Worm (Caenorhabditis elegans) whole organism, L4 larva: Measurements from ENCODE around the gene gpa-11.

ENCODE experiments used
- aha-1 ChIP-seq: fragments of 150-350 bp; peaks from one replicate; lab custom pipeline; 2014; ENCODE audit warnings: missing biosample characterization, missing genetic modification characterization
- ama-1 ChIP-seq: fragments of 150-350 bp; optimal IDR thresholded peaks from 2 replicates; lab custom pipeline; 2014; ENCODE audit warnings: inconsistent platforms, mixed read lengths
- arid-1 ChIP-seq: fragments of 200-800 bp; sonication (Bioruptor generic); conservative IDR thresholded peaks from 2 replicates; pipeline ENCODE4 v1.3.6; 2022; ENCODE audit warnings: missing genetic modification reagents, missing genetic modification characterization, missing compliant biosample characterization
- egl-27 ChIP-seq: sonication (generic microtip); optimal IDR thresholded peaks from 3 replicates; lab custom pipeline; 2017; ENCODE audit warnings: missing biosample characterization, missing genetic modification reagents, missing genetic modification characterization
- fkh-10 ChIP-seq: fragments of 150-350 bp; optimal IDR thresholded peaks from 2 replicates; lab custom pipeline; 2014; ENCODE audit warnings: missing biosample characterization, missing genetic modification reagents, missing genetic modification characterization
- lin-38 ChIP-seq: fragments of 200-800 bp; sonication (Bioruptor generic); IDR thresholded peaks from 2 replicates; pipeline ENCODE4 v1.3.6; 2022; ENCODE audit warnings: missing genetic modification reagents, missing genetic modification characterization, missing compliant biosample characterization
- lsy-2 ChIP-seq, 2 experiments: fragments of 150-350 bp in 1 of 2; sonication (generic microtip) in 1 of 2; optimal IDR thresholded peaks; 2 replicates each; lab custom pipeline; 2014 to 2017; ENCODE audit warnings: missing biosample characterization in 2 of 2, missing genetic modification characterization in 2 of 2
- nhr-25 ChIP-seq: sonication (generic microtip); optimal IDR thresholded peaks from 2 replicates; lab custom pipeline; 2017; ENCODE audit warnings: missing genetic modification characterization, mild to moderate bottlenecking, missing compliant biosample characterization, antibody characterized with exemption, moderate library complexity, borderline replicate concordance; ENCODE audit not compliant: insufficient read depth
- nhr-28 ChIP-seq: fragments of 150-350 bp; optimal IDR thresholded peaks from 2 replicates; lab custom pipeline; 2014; ENCODE audit warnings: missing biosample characterization, missing genetic modification characterization
- tra-1 ChIP-seq: fragments of 200-800 bp; sonication (Bioruptor generic); IDR thresholded peaks from 2 replicates; pipeline ENCODE4 v1.3.6; 2022; ENCODE audit warnings: missing genetic modification reagents, missing genetic modification characterization, missing compliant biosample characterization
- unc-62 ChIP-seq, 3 experiments: fragments of 150-350 bp in 1 of 3; sonication (generic microtip); optimal IDR thresholded peaks in 2 of 3; peaks in 1 of 3; 1 replicate in 1 of 3; 2 replicates in 2 of 3; lab custom pipeline; 2014 to 2017; ENCODE audit warnings: missing biosample characterization in 3 of 3, missing genetic modification characterization in 3 of 3, missing genetic modification reagents in 3 of 3, missing genotype in 1 of 3
- vab-7 ChIP-seq: fragments of 200-800 bp; sonication (Bioruptor generic); IDR thresholded peaks from 2 replicates; pipeline ENCODE4 v1.3.6; 2022; ENCODE audit warnings: missing genetic modification reagents, missing genetic modification characterization, missing compliant biosample characterization
- zag-1 ChIP-seq: fragments of 150-350 bp; optimal IDR thresholded peaks from 2 replicates; lab custom pipeline; 2014; ENCODE audit warnings: missing biosample characterization, missing genetic modification characterization
- ztf-11 ChIP-seq: fragments of 150-350 bp; optimal IDR thresholded peaks from 2 replicates; lab custom pipeline; 2014; ENCODE audit warnings: missing biosample characterization, missing genetic modification characterization

- no peak for TF ChIP-seq fkh-10 (GFP tag; lab: Kevin White, UChicago)
- no peak for TF ChIP-seq tra-1 (GFP tag; lab: Robert Waterston, UW)
- TF ChIP-seq lin-38, result no peak
- no peak for TF ChIP-seq egl-27
- no peak for TF ChIP-seq nhr-25 (tag; lab: Kevin White, UChicago)
- TF ChIP-seq ama-1 (lab: Kevin White, UChicago), result no peak
- TF ChIP-seq arid-1 (GFP tag; lab: Robert Waterston, UW), result no peak
- no peak for TF ChIP-seq vab-7 (GFP tag; lab: Robert Waterston, UW)
- TF ChIP-seq nhr-28, result no peak
- no peak for TF ChIP-seq lsy-2 (tag; optimal IDR thresholded peaks at IDR 0.05; lab: Kevin White, UChicago)
- TF ChIP-seq unc-62 (GFP tag; optimal IDR thresholded peaks at IDR 0.05 in 1 of 2; lab: Kevin White, UChicago), result no peak
- TF ChIP-seq unc-62 (tag; optimal IDR thresholded peaks at IDR 0.05; lab: Kevin White, UChicago), result no peak
- TF ChIP-seq zag-1 (tag; lab: Kevin White, UChicago), result no peak
- peak; percentile 57 for TF ChIP-seq aha-1 (tag; lab: Kevin White, UChicago)
- no peak for TF ChIP-seq ztf-11 (tag; lab: Kevin White, UChicago)
Measured at ce11 chrII:4297259-4297658, 50.3 kb downstream of the gpa-11 start.
